Worm (Caenorhabditis elegans) whole organism, L3 larva: ENCODE results near the gene ZK792.7.
A peak's percentile ranks its signal among the peaks of the same experiment; 100 is the strongest.

Experiments
- R02D3.7 ChIP-seq: fragments of 150-350 bp; optimal IDR thresholded peaks from 2 replicates; lab custom pipeline; 2014; ENCODE audit warnings: missing biosample characterization, missing genetic modification characterization
- ZK546.5 ChIP-seq: sonication (generic microtip); optimal IDR thresholded peaks from 2 replicates; lab custom pipeline; 2017; ENCODE audit warnings: missing biosample characterization, missing genetic modification characterization
- aly-2 ChIP-seq: fragments of 150-350 bp; optimal IDR thresholded peaks from 2 replicates; lab custom pipeline; 2014; ENCODE audit warnings: missing biosample characterization, missing genetic modification characterization
- ama-1 ChIP-seq: fragments of 150-350 bp; optimal IDR thresholded peaks from 2 replicates; lab custom pipeline; 2018
- ceh-28 ChIP-seq: fragments of 150-350 bp; optimal IDR thresholded peaks from 2 replicates; lab custom pipeline; 2014; ENCODE audit warnings: missing biosample characterization, missing genetic modification reagents, missing genetic modification characterization
- ceh-82 ChIP-seq: fragments of 150-350 bp; optimal IDR thresholded peaks from 2 replicates; lab custom pipeline; 2014; ENCODE audit warnings: missing biosample characterization, missing genetic modification characterization
- ceh-9 ChIP-seq: sonication (generic microtip); optimal IDR thresholded peaks from 2 replicates; lab custom pipeline; 2018; ENCODE audit warnings: missing biosample characterization, missing genetic modification characterization
- egl-5 ChIP-seq: fragments of 150-350 bp; optimal IDR thresholded peaks from 2 replicates; lab custom pipeline; 2017; ENCODE audit warnings: missing biosample characterization, missing genetic modification reagents, missing genetic modification characterization, inconsistent platforms
- elt-3 ChIP-seq, 3 experiments: fragments of 150-350 bp in 1 of 3; sonication (generic microtip) in 2 of 3; optimal IDR thresholded peaks; 2 replicates in 2 of 3; 4 replicates in 1 of 3; lab custom pipeline; 2014 to 2017; ENCODE audit warnings: missing biosample characterization in 3 of 3, missing genetic modification characterization in 3 of 3
- fkh-2 ChIP-seq: fragments of 150-350 bp; optimal IDR thresholded peaks from 2 replicates; lab custom pipeline; 2014; ENCODE audit warnings: missing biosample characterization, missing genetic modification reagents, missing genetic modification characterization
- hmg-11 ChIP-seq: sonication (generic microtip); optimal IDR thresholded peaks from 2 replicates; lab custom pipeline; 2016; ENCODE audit warnings: missing genetic modification characterization, missing compliant biosample characterization
- jun-1 ChIP-seq: fragments of 150-350 bp; optimal IDR thresholded peaks from 2 replicates; lab custom pipeline; 2014; ENCODE audit warnings: missing biosample characterization, missing genetic modification reagents, missing genetic modification characterization
- lin-15B ChIP-seq: fragments of 150-350 bp; optimal IDR thresholded peaks from 2 replicates; lab custom pipeline; 2014; ENCODE audit warnings: missing biosample characterization, missing genetic modification characterization
- lin-39 ChIP-seq: fragments of 150-350 bp; optimal IDR thresholded peaks from 2 replicates; lab custom pipeline; 2018; ENCODE audit warnings: missing biosample characterization, missing genetic modification reagents, missing genetic modification characterization
- lsy-12 ChIP-seq: sonication (generic microtip); optimal IDR thresholded peaks from 2 replicates; lab custom pipeline; 2016; ENCODE audit warnings: mild to moderate bottlenecking, missing genetic modification characterization, missing compliant biosample characterization
- mml-1 ChIP-seq: fragments of 150-350 bp; sonication (generic microtip); optimal IDR thresholded peaks from 3 replicates; lab custom pipeline; 2014; ENCODE audit warnings: missing biosample characterization, missing genetic modification characterization
- nhr-11 ChIP-seq: fragments of 150-350 bp; optimal IDR thresholded peaks from 2 replicates; lab custom pipeline; 2014; ENCODE audit warnings: missing biosample characterization, missing genetic modification characterization
- nhr-12 ChIP-seq: fragments of 150-350 bp; optimal IDR thresholded peaks from 2 replicates; lab custom pipeline; 2014; ENCODE audit warnings: missing biosample characterization, missing genetic modification characterization
- nhr-237 ChIP-seq: fragments of 150-350 bp; optimal IDR thresholded peaks from 2 replicates; lab custom pipeline; 2014; ENCODE audit warnings: missing biosample characterization, missing genetic modification characterization
- nhr-25 ChIP-seq: sonication (generic microtip); optimal IDR thresholded peaks from 2 replicates; lab custom pipeline; 2017; ENCODE audit warnings: missing biosample characterization, missing genetic modification characterization
- nhr-43 ChIP-seq: sonication (generic microtip); optimal IDR thresholded peaks from 2 replicates; lab custom pipeline; 2016; ENCODE audit warnings: mild to moderate bottlenecking, missing genetic modification characterization, missing compliant biosample characterization; ENCODE audit not compliant: poor library complexity, severe bottlenecking
- nhr-76 ChIP-seq: fragments of 150-350 bp; sonication (generic microtip); optimal IDR thresholded peaks from 5 replicates; lab custom pipeline; 2014; ENCODE audit warnings: missing biosample characterization, missing genetic modification characterization
- nhr-77 ChIP-seq: fragments of 150-350 bp; optimal IDR thresholded peaks from 2 replicates; lab custom pipeline; 2014; ENCODE audit warnings: missing biosample characterization, missing genetic modification characterization
- pha-4 ChIP-seq: fragments of 150-350 bp; optimal IDR thresholded peaks from 2 replicates; lab custom pipeline; 2014; ENCODE audit warnings: missing biosample characterization, missing genetic modification reagents, missing genetic modification characterization
- pqm-1 ChIP-seq: fragments of 150-350 bp; optimal IDR thresholded peaks from 2 replicates; lab custom pipeline; 2017; ENCODE audit warnings: missing biosample characterization, missing genetic modification characterization, inconsistent platforms
- sea-2 ChIP-seq: fragments of 150-350 bp; sonication (generic microtip); optimal IDR thresholded peaks from 4 replicates; lab custom pipeline; 2014; ENCODE audit warnings: missing biosample characterization, missing genetic modification reagents, missing genetic modification characterization
- skn-1 ChIP-seq: fragments of 150-350 bp; optimal IDR thresholded peaks from 2 replicates; lab custom pipeline; 2014; ENCODE audit warnings: missing biosample characterization, missing genetic modification characterization
- tbx-2 ChIP-seq: sonication (generic microtip); optimal IDR thresholded peaks from 2 replicates; lab custom pipeline; 2016; ENCODE audit warnings: mild to moderate bottlenecking, missing genetic modification characterization, missing compliant biosample characterization
- zag-1 ChIP-seq: fragments of 150-350 bp; optimal IDR thresholded peaks from 2 replicates; lab custom pipeline; 2014; ENCODE audit warnings: missing biosample characterization, missing genetic modification characterization
- ztf-4 ChIP-seq: fragments of 150-350 bp; optimal IDR thresholded peaks from 2 replicates; lab custom pipeline; 2014; ENCODE audit warnings: missing biosample characterization, missing genetic modification characterization

Gene ZK792.7

ce11 chrIV:11673543-11673942, 20.7 kb upstream of the ZK792.7 start, which contains the start of gene inx-8:
TSS of gene inx-8 (plus strand) at chrIV:11673843.
- TF ChIP-seq lsy-12 (no peak), nhr-43 (no peak), skn-1 (tag; lab: Kevin White, UChicago) (no peak), R02D3.7 (no peak), fkh-2 (tag; lab: Kevin White, UChicago) (no peak), zag-1 (no peak), nhr-237 (tag; lab: Kevin White, UChicago) (no peak), elt-3 (tag; optimal IDR thresholded peaks at IDR 0.05; lab: Kevin White, UChicago) (no peak), nhr-11 (tag; lab: Kevin White, UChicago) (no peak), mml-1 (tag; lab: Kevin White, UChicago) (no peak), ZK546.5 (tag; lab: Kevin White, UChicago) (no peak), nhr-12 (tag; lab: Kevin White, UChicago) (no peak), lin-39 (no peak), ceh-9 (no peak), jun-1 (no peak), aly-2 (tag; lab: Kevin White, UChicago) (no peak), ceh-28 (tag; lab: Kevin White, UChicago) (no peak), sea-2 (GFP tag; lab: Kevin White, UChicago) (no peak), hmg-11 (tag; lab: Kevin White, UChicago) (no peak), ceh-82 (tag; lab: Kevin White, UChicago) (no peak)

DNA sequence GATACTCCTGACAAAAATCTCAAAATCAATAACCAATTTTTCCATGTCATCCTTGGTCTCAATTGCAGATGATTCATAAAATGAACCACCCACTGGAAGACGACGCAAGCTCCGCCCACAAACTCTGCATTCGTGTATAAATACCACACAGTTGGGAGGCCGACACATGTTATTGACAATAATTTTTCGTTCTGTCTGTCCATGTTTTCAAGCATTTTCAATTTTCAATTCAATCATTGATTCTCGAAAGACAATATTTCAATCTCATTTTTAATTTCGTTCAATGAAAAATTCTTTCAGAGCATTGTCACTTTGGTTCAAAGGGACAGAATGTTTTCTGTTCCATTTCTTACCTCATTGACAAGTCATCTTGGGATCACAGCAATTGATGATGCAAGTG, 18.2 kb upstream of the ZK792.7 start, which contains the start of gene inx-9:
TSS of gene inx-9 (plus strand) at position 301 of the 400 bp plus-strand sequence.
- TF ChIP-seq nhr-76 (tag; lab: Kevin White, UChicago) (no peak), ceh-28 (tag; lab: Kevin White, UChicago) (no peak), nhr-77 (tag; lab: Kevin White, UChicago) (no peak), egl-5 (tag; lab: Kevin White, UChicago) (no peak), tbx-2 (tag; lab: Kevin White, UChicago) (no peak), mml-1 (tag; lab: Kevin White, UChicago) (no peak)

DNA sequence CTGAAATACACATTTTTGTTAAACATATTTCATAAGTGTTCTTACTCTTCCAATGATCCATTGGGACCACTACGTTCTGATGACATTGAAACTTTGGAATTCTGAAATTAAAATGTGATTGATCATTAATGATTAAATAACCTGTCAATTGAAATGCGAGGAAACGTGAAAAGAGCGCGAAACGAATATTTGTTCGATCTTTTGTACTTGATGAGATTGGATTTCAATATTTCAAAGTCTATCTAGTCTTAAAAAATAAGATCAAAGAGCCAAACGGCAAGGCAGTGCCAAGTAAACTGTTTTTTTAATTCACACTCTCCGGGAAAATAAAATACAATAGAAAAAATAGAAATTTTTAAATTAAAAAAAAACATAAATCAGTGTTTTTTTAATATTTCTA, 12.3 kb upstream of the ZK792.7 start, which contains the start of gene ZK792.4:
TSS of gene ZK792.4 (minus strand) at position 101 of the 400 bp plus-strand sequence.
- no peak for TF ChIP-seq ztf-4 (tag; lab: Kevin White, UChicago)
- TF ChIP-seq nhr-25 (tag; lab: Kevin White, UChicago): no peak
- TF ChIP-seq jun-1: no peak
- TF ChIP-seq ama-1 (lab: Kevin White, UChicago): no peak
- TF ChIP-seq lin-15B: no peak
- no peak for TF ChIP-seq nhr-77 (tag; lab: Kevin White, UChicago)
- TF ChIP-seq mml-1 (tag; lab: Kevin White, UChicago): no peak
- TF ChIP-seq ceh-9: no peak
- TF ChIP-seq hmg-11 (tag; lab: Kevin White, UChicago): no peak

- TF ChIP-seq tbx-2 (tag; lab: Kevin White, UChicago): no peak
- TF ChIP-seq R02D3.7: no peak
- no peak for TF ChIP-seq lin-39
- TF ChIP-seq, all 47 proteins: peak for 0
Measured at ce11 chrIV:11688018-11688417, 6.2 kb upstream of the ZK792.7 start, which contains the start of gene ZK792.5. TSS of gene ZK792.5 (minus strand) at chrIV:11688118.

ce11 chrIV:11690988-11691387, 3.3 kb upstream of the ZK792.7 start, which contains the start of gene let-60:
TSS of gene let-60 (minus strand) at chrIV:11691088.
- no peak for TF ChIP-seq pqm-1 (tag; lab: Kevin White, UChicago)
- TF ChIP-seq nhr-11 (tag; lab: Kevin White, UChicago): no peak
- no peak for TF ChIP-seq nhr-12 (tag; lab: Kevin White, UChicago)
- no peak for TF ChIP-seq pha-4 (tag; lab: Kevin White, UChicago)
- TF ChIP-seq ama-1 (lab: Kevin White, UChicago): no peak

DNA sequence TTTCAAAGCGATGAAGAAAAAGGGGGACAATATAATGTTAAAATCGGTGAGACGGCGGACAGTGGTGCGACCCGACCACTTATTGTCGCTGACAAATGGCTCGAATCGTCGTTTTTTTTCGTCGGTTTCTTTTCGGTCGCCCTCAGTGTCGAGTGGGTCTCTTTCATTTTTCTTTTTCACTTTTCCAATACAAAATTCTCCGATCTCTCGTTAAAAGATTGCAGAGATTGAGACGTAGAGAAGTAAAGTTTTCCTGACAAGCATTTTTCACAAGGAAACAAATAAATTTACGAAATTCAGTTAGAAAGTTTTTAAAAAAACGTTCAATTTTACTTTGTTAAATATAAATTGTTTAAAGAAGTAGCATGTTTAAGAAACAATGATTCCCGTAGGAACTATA, 2.7 kb upstream of the ZK792.7 start:
- TF ChIP-seq lin-39 (peak; percentile 27), zag-1 (no peak)
